Worm (Caenorhabditis elegans): Measurements from ENCODE around the gene rdl-1.

DNA sequence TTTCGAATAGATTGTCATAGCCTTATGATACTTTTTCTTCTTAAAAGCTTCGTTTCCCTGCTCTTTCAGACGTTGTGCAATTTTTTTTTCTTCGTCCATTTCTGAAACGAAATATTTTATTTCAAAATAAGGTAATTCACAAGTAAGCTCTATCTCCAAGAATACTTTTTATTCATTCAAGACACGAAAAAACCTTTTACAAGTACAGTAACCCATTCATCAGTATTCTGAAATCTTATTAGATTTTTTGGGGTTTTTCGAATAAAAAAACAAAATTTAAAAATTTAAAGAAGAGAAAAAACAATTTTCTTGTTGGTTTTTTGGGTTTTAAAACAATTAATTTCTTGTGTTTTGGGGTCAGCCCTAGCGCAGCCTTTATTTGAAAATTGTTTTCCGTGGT is 8.8 kb upstream of the rdl-1 start, which contains the start of gene rpap-3:
- TF ChIP-seq hmg-4 (GFP tag; optimal IDR thresholded peaks at IDR 0.05), result no peak
- TF ChIP-seq ama-1 (optimal IDR thresholded peaks at IDR 0.05), result no peak
- no peak for TF ChIP-seq sea-1 (GFP tag; conservative IDR thresholded peaks at IDR 0.05)
- no peak for TF ChIP-seq ceh-13 (GFP tag; optimal IDR thresholded peaks at IDR 0.05)
- no peak for TF ChIP-seq flt-1 (GFP tag; IDR thresholded peaks at IDR 0.05)
- no peak for TF ChIP-seq tbx-37 (GFP tag; conservative IDR thresholded peaks at IDR 0.05)
- no peak for TF ChIP-seq B0310.2 (tag; optimal IDR thresholded peaks at IDR 0.05)
- TF ChIP-seq pes-1 (GFP tag; IDR thresholded peaks at IDR 0.05), result no peak
- TF ChIP-seq F13C5.2 (tag; optimal IDR thresholded peaks at IDR 0.05), result no peak
- TF ChIP-seq tbx-11 (GFP tag; IDR thresholded peaks at IDR 0.05), result no peak
- TF ChIP-seq tra-4 (tag; optimal IDR thresholded peaks at IDR 0.05), result no peak
- TF ChIP-seq hmbx-1 (tag; optimal IDR thresholded peaks at IDR 0.05), result no peak
- no peak for TF ChIP-seq ets-7 (tag; optimal IDR thresholded peaks at IDR 0.05)
- no peak for TF ChIP-seq aly-1 (tag; optimal IDR thresholded peaks at IDR 0.05)
